Worm (Caenorhabditis elegans) whole organism, L1 larva: Measurements from ENCODE around the gene melo-1.

Experiments used
- isw-1 ChIP-seq: fragments of 200-800 bp; sonication (Bioruptor generic); IDR thresholded peaks from 2 replicates; pipeline ENCODE4 v1.3.6; 2022; ENCODE audit warnings: missing genetic modification characterization, missing compliant biosample characterization
- lin-15B ChIP-seq: fragments of 150-350 bp; sonication (generic microtip); optimal IDR thresholded peaks from 3 replicates; lab custom pipeline; 2014; ENCODE audit warnings: missing biosample characterization, missing genetic modification characterization
- lsy-2 ChIP-seq, 2 experiments: fragments of 150-350 bp; optimal IDR thresholded peaks; 2 replicates each; lab custom pipeline; 2014; ENCODE audit warnings: missing biosample characterization in 2 of 2, missing genetic modification characterization in 2 of 2

DNA sequence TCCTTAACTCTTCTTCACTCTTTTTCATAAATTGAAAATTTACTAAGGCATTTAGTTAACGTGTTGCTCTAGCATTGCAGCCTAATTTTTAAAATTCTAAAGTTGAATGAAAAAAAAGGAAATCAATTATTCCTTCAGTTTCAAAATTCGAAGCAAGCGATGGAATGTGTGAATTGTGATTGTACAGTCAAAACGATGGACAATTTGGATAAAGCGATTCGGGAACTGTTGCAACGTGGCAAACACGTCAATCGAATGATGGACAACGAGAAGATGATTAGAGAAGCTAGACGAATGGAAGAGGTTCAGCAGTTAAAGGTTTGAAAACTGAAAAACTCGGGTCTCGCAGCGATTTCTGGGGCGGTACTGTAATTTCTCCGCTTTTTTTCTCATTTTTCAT lies 12.4 kb downstream of the melo-1 start, which contains the start of gene Y57G11C.14:
- TF ChIP-seq lsy-2 (tag; optimal IDR thresholded peaks at IDR 0.05; lab: Kevin White, UChicago): no peak
- TF ChIP-seq isw-1: no peak
- TF ChIP-seq lin-15B (tag; lab: Kevin White, UChicago): no peak
